Worm (Caenorhabditis elegans): ENCODE measurements around the gene lad-2.

lad-2 gene

DNA sequence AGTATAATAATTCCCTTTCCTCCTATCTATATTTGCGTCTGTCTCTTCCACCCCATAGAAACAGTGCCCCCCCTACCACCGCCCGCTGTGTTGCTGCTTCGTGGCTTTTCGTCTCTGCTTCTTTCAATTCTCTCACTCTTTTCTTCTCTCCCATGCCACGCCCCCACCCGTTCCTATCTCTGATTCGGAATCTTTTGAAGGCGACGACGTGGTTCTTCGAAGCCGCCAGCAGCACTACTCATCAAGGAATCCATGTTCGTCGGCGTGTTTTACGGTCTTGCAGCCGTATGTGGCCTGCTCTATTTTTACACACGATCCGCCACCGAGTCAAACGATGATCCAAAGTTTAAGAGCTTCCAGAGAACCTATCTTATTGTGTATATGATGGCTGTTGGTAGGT lies 47.1 kb downstream of the lad-2 start, which contains the start of gene samt-1:
Gene samt-1 (plus strand): TSS at position 176 of the 400 bp plus-strand sequence.
- TF ChIP-seq C38D4.7 (GFP tag; optimal IDR thresholded peaks at IDR 0.05) (no peak), ahr-1 (tag; optimal IDR thresholded peaks at IDR 0.05) (no peak), gmeb-2 (tag; optimal IDR thresholded peaks at IDR 0.05) (no peak), ceh-19 (GFP tag; optimal IDR thresholded peaks at IDR 0.05) (no peak), ceh-2 (tag; optimal IDR thresholded peaks at IDR 0.05) (no peak), ets-4 (tag; optimal IDR thresholded peaks at IDR 0.05) (no peak), ceh-9 (tag; optimal IDR thresholded peaks at IDR 0.05) (no peak), ref-2 (tag; optimal IDR thresholded peaks at IDR 0.05) (no peak), odd-2 (tag; optimal IDR thresholded peaks at IDR 0.05) (no peak), ceh-24 (tag; optimal IDR thresholded peaks at IDR 0.05) (no peak), ztf-16 (tag; optimal IDR thresholded peaks at IDR 0.05) (no peak), F13H6.1 (tag; optimal IDR thresholded peaks at IDR 0.05) (no peak), sox-2 (GFP tag; IDR thresholded peaks at IDR 0.05) (no peak), unc-3 (GFP tag; conservative IDR thresholded peaks at IDR 0.05) (no peak), unc-3 (tag; optimal IDR thresholded peaks at IDR 0.05) (no peak), tbx-2 (tag; optimal IDR thresholded peaks at IDR 0.05) (no peak), lin-11 (tag; optimal IDR thresholded peaks at IDR 0.05) (no peak), ceh-31 (tag; optimal IDR thresholded peaks at IDR 0.05) (no peak), pha-4 (tag; optimal IDR thresholded peaks at IDR 0.05) (no peak), hlh-6 (tag; optimal IDR thresholded peaks at IDR 0.05) (no peak)

DNA sequence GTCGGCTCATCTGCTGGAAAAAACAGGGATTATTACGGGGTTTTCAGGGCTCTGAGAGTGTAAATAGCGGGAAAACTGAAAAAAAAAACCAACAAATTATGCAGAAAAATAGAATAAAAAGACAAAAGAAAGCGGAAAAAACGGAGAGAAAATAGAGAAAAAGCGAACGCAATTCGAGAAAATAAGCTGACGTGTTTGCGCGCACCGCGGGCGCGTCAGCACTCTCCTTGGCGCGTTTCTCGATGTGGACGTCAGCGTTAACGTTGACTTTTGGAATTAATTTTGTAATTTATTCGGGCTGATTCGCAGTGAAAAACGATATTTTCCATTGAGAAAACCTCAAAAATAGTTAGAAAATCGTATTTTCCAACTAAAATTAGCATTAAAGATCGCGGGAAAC lies 49.9 kb downstream of the lad-2 start, which contains the start of gene manf-1:
Gene manf-1 (minus strand): TSS at position 13 of the 400 bp plus-strand sequence.
- no peak for TF ChIP-seq unc-86 (tag; optimal IDR thresholded peaks at IDR 0.05)
- TF ChIP-seq madf-2 (tag; optimal IDR thresholded peaks at IDR 0.05) = no peak
- no peak for TF ChIP-seq dmd-4 (tag; optimal IDR thresholded peaks at IDR 0.05; ENCODE audit: borderline replicate concordance)
- no peak for TF ChIP-seq ceh-34 (tag; optimal IDR thresholded peaks at IDR 0.05)
- TF ChIP-seq unc-42 (tag; optimal IDR thresholded peaks at IDR 0.05) = no peak
- TF ChIP-seq hlh-13 (GFP tag; optimal IDR thresholded peaks at IDR 0.05) = no peak
- TF ChIP-seq ceh-31 (tag; optimal IDR thresholded peaks at IDR 0.05) = peak; percentile 11
- no peak for TF ChIP-seq hlh-8 (tag; optimal IDR thresholded peaks at IDR 0.05)
- TF ChIP-seq nhr-232 (tag; optimal IDR thresholded peaks at IDR 0.05) = no peak
- TF ChIP-seq nfya-1 (tag; optimal IDR thresholded peaks at IDR 0.05) = peak; percentile 26
- no peak for TF ChIP-seq C08G9.2 (tag; optimal IDR thresholded peaks at IDR 0.05)
- TF ChIP-seq sox-2 (GFP tag; IDR thresholded peaks at IDR 0.05) = no peak
- no peak for TF ChIP-seq ceh-18 (tag; optimal IDR thresholded peaks at IDR 0.05)
- TF ChIP-seq zip-5 (tag; optimal IDR thresholded peaks at IDR 0.05) = no peak
- no peak for TF ChIP-seq pat-9 (tag; optimal IDR thresholded peaks at IDR 0.05)
- TF ChIP-seq ahr-1 (tag; optimal IDR thresholded peaks at IDR 0.05) = no peak
- peak; percentile 11 for TF ChIP-seq ceh-30 (tag; optimal IDR thresholded peaks at IDR 0.05)

DNA sequence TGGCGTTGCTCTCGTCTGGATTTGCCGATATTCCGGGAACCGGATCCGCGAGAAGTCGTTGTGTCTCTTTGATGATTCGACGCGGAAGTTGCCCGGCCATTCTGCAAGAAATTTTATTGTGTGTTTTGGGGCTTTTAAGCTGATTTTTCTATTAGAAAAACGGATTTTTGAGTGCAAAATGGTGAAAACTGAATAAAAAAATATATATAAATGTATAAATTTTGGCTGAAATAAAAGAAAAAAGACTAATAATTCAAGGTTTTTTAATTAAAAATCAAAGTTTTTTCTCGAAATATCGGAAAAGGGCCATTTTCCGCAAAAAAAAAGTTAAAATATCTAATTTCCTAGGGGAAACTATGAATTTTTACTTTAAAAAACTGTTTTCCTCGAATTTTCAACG lies 52.7 kb downstream of the lad-2 start, which contains the start of gene ubc-13:
Gene ubc-13 (minus strand): TSS at position 101 of the 400 bp plus-strand sequence.
- TF ChIP-seq sox-4 (tag; optimal IDR thresholded peaks at IDR 0.05) = no peak
- TF ChIP-seq pqm-1 (tag; optimal IDR thresholded peaks at IDR 0.05) = no peak
- no peak for TF ChIP-seq hlh-15 (tag; optimal IDR thresholded peaks at IDR 0.05)
- no peak for TF ChIP-seq tbx-7 (tag; optimal IDR thresholded peaks at IDR 0.05)
- no peak for TF ChIP-seq mec-3 (tag; optimal IDR thresholded peaks at IDR 0.05; ENCODE audit: borderline replicate concordance)
- no peak for TF ChIP-seq F13H6.1 (tag; optimal IDR thresholded peaks at IDR 0.05)
- TF ChIP-seq ceh-2 (tag; optimal IDR thresholded peaks at IDR 0.05) = no peak
- no peak for TF ChIP-seq lin-11 (tag; optimal IDR thresholded peaks at IDR 0.05)
- no peak for TF ChIP-seq ceh-19 (GFP tag; optimal IDR thresholded peaks at IDR 0.05)
